Worm (Caenorhabditis elegans) whole organism, L1 larva: ENCODE results near the gene F53H1.4.

Experiments used
- C04F5.9 ChIP-seq: sonication (generic microtip); optimal IDR thresholded peaks from 2 replicates; lab custom pipeline; 2016; ENCODE audit warnings: missing genetic modification characterization, missing compliant biosample characterization
- aha-1 ChIP-seq: fragments of 150-350 bp; optimal IDR thresholded peaks from 2 replicates; lab custom pipeline; 2014; ENCODE audit warnings: missing biosample characterization, missing genetic modification characterization
- ama-1 ChIP-seq: fragments of 150-350 bp; optimal IDR thresholded peaks from 2 replicates; lab custom pipeline; 2014
- ceh-63 ChIP-seq: fragments of 200-800 bp; sonication (Bioruptor generic); optimal IDR thresholded peaks from 2 replicates; lab custom pipeline; 2018; ENCODE audit warnings: mild to moderate bottlenecking, missing genetic modification characterization, missing compliant biosample characterization
- dsc-1 ChIP-seq: sonication (generic microtip); optimal IDR thresholded peaks from 2 replicates; lab custom pipeline; 2016; ENCODE audit warnings: mild to moderate bottlenecking, missing genetic modification characterization, missing compliant biosample characterization
- efl-1 ChIP-seq, 4 experiments: fragments of 150-350 bp; optimal IDR thresholded peaks in 3 of 4; peaks in 1 of 4; 1 replicate in 1 of 4; 2 replicates in 3 of 4; lab custom pipeline; 2014; ENCODE audit warnings: missing biosample characterization in 2 of 4, missing genetic modification characterization in 2 of 4, missing genetic modification reagents in 2 of 4
- efl-3 ChIP-seq: fragments of 200-800 bp; sonication (Bioruptor generic); optimal IDR thresholded peaks from 2 replicates; lab custom pipeline; 2018; ENCODE audit warnings: mild to moderate bottlenecking, missing genetic modification characterization, missing compliant biosample characterization
- egl-13 ChIP-seq: sonication (generic microtip); optimal IDR thresholded peaks from 2 replicates; lab custom pipeline; 2016; ENCODE audit warnings: missing genotype, missing genetic modification reagents, missing genetic modification characterization, missing compliant biosample characterization
- egl-27 ChIP-seq, 2 experiments: fragments of 150-350 bp in 1 of 2; sonication (generic microtip); optimal IDR thresholded peaks; 3 replicates each; lab custom pipeline; 2017 to 2018; ENCODE audit warnings: missing biosample characterization in 2 of 2, missing genetic modification characterization in 2 of 2, missing genetic modification reagents in 2 of 2
- elt-2 ChIP-seq: sonication (generic microtip); optimal IDR thresholded peaks from 2 replicates; lab custom pipeline; 2016; ENCODE audit warnings: missing genetic modification characterization, mild to moderate bottlenecking, inconsistent platforms, missing compliant biosample characterization, missing genetic modification reagents
- fkh-4 ChIP-seq: sonication (generic microtip); optimal IDR thresholded peaks from 2 replicates; lab custom pipeline; 2016; ENCODE audit warnings: missing compliant biosample characterization, missing genetic modification characterization, borderline replicate concordance
- fkh-8 ChIP-seq: sonication (generic microtip); optimal IDR thresholded peaks from 2 replicates; lab custom pipeline; 2016; ENCODE audit warnings: mild to moderate bottlenecking, missing genetic modification characterization, missing compliant biosample characterization
- hlh-17 ChIP-seq: fragments of 200-800 bp; sonication (Bioruptor generic); optimal IDR thresholded peaks from 2 replicates; lab custom pipeline; 2018; ENCODE audit warnings: missing genetic modification characterization, mild to moderate bottlenecking, missing compliant biosample characterization, moderate library complexity, borderline replicate concordance
- hlh-4 ChIP-seq: sonication (generic microtip); optimal IDR thresholded peaks from 2 replicates; lab custom pipeline; 2016; ENCODE audit warnings: mild to moderate bottlenecking, missing genetic modification characterization, missing compliant biosample characterization
- hpl-2 ChIP-seq: fragments of 150-350 bp; optimal IDR thresholded peaks from 2 replicates; lab custom pipeline; 2014; ENCODE audit warnings: missing biosample characterization, missing genetic modification reagents, missing genetic modification characterization
- jun-1 ChIP-seq: fragments of 150-350 bp; optimal IDR thresholded peaks from 2 replicates; lab custom pipeline; 2014; ENCODE audit warnings: missing biosample characterization, missing genetic modification reagents, missing genetic modification characterization
- lin-13 ChIP-seq: fragments of 150-350 bp; optimal IDR thresholded peaks from 2 replicates; lab custom pipeline; 2014; ENCODE audit warnings: missing biosample characterization, missing genetic modification reagents, missing genetic modification characterization
- lin-14 ChIP-seq: fragments of 200-800 bp; sonication (Bioruptor generic); optimal IDR thresholded peaks from 2 replicates; lab custom pipeline; 2018; ENCODE audit warnings: mild to moderate bottlenecking, missing genetic modification characterization, moderate library complexity, missing compliant biosample characterization
- lin-35 ChIP-seq, 2 experiments: fragments of 150-350 bp; optimal IDR thresholded peaks; 2 replicates each; lab custom pipeline; 2014; ENCODE audit warnings: missing biosample characterization in 2 of 2, missing genetic modification characterization in 2 of 2, missing genetic modification reagents in 2 of 2
- lin-39 ChIP-seq: fragments of 150-350 bp; optimal IDR thresholded peaks from 2 replicates; lab custom pipeline; 2014; ENCODE audit warnings: missing biosample characterization, missing genetic modification reagents, missing genetic modification characterization
- lir-3 ChIP-seq: sonication (generic microtip); optimal IDR thresholded peaks from 2 replicates; lab custom pipeline; 2016; ENCODE audit warnings: mild to moderate bottlenecking, missing genetic modification characterization, moderate library complexity, missing compliant biosample characterization; ENCODE audit not compliant: poor library complexity
- lsy-2 ChIP-seq, 2 experiments: fragments of 150-350 bp; optimal IDR thresholded peaks; 2 replicates each; lab custom pipeline; 2014; ENCODE audit warnings: missing biosample characterization in 2 of 2, missing genetic modification characterization in 2 of 2
- mab-9 ChIP-seq: fragments of 200-800 bp; sonication (Bioruptor generic); IDR thresholded peaks from 2 replicates; pipeline ENCODE4 v1.3.6; 2022; ENCODE audit warnings: missing genetic modification reagents, missing genetic modification characterization, missing compliant biosample characterization
- mdl-1 ChIP-seq, 2 experiments: fragments of 150-350 bp; optimal IDR thresholded peaks; 2 replicates each; lab custom pipeline; 2014 to 2017; ENCODE audit warnings: missing biosample characterization in 2 of 2, missing genetic modification characterization in 2 of 2, inconsistent platforms in 1 of 2
- nhr-11 ChIP-seq: fragments of 150-350 bp; optimal IDR thresholded peaks from 2 replicates; lab custom pipeline; 2014; ENCODE audit warnings: missing biosample characterization, missing genetic modification characterization
- nhr-19 ChIP-seq: fragments of 200-800 bp; sonication (Bioruptor generic); conservative IDR thresholded peaks from 2 replicates; pipeline ENCODE4 v1.3.6; 2022; ENCODE audit warnings: missing genetic modification characterization, missing compliant biosample characterization
- nhr-28 ChIP-seq: fragments of 150-350 bp; optimal IDR thresholded peaks from 2 replicates; lab custom pipeline; 2014; ENCODE audit warnings: missing biosample characterization, missing genetic modification characterization
- nhr-71 ChIP-seq: sonication (generic microtip); optimal IDR thresholded peaks from 2 replicates; lab custom pipeline; 2016; ENCODE audit warnings: mild to moderate bottlenecking, missing genetic modification characterization, moderate library complexity, missing compliant biosample characterization
- nhr-77 ChIP-seq: fragments of 150-350 bp; optimal IDR thresholded peaks from 2 replicates; lab custom pipeline; 2014; ENCODE audit warnings: missing biosample characterization, missing genetic modification characterization
- nhr-90 ChIP-seq: sonication (generic microtip); optimal IDR thresholded peaks from 2 replicates; lab custom pipeline; 2016; ENCODE audit warnings: mild to moderate bottlenecking, missing genetic modification characterization, missing compliant biosample characterization; ENCODE audit not compliant: poor library complexity
- pag-3 ChIP-seq: sonication (generic microtip); optimal IDR thresholded peaks from 2 replicates; lab custom pipeline; 2017; ENCODE audit warnings: missing genetic modification characterization, mild to moderate bottlenecking, missing compliant biosample characterization, antibody characterized with exemption, borderline replicate concordance; ENCODE audit not compliant: insufficient read depth
- pax-3 ChIP-seq: fragments of 200-800 bp; sonication (Bioruptor generic); optimal IDR thresholded peaks from 2 replicates; lab custom pipeline; 2018; ENCODE audit warnings: mild to moderate bottlenecking, missing genetic modification characterization, moderate library complexity, missing compliant biosample characterization
- rnt-1 ChIP-seq: sonication (generic microtip); optimal IDR thresholded peaks from 2 replicates; lab custom pipeline; 2016; ENCODE audit warnings: mild to moderate bottlenecking, missing genetic modification characterization, moderate library complexity, missing compliant biosample characterization
- snpc-4 ChIP-seq: fragments of 150-350 bp; optimal IDR thresholded peaks from 2 replicates; lab custom pipeline; 2014; ENCODE audit warnings: missing biosample characterization, missing genetic modification characterization
- snu-23 ChIP-seq: sonication (generic microtip); optimal IDR thresholded peaks from 2 replicates; lab custom pipeline; 2016; ENCODE audit warnings: missing genetic modification characterization, missing compliant biosample characterization
- sptf-1 ChIP-seq: fragments of 150-350 bp; optimal IDR thresholded peaks from 2 replicates; lab custom pipeline; 2014; ENCODE audit warnings: missing biosample characterization, missing genetic modification characterization
- tbx-2 ChIP-seq: sonication (generic microtip); optimal IDR thresholded peaks from 2 replicates; lab custom pipeline; 2016; ENCODE audit warnings: missing genetic modification characterization, missing compliant biosample characterization
- tlp-1 ChIP-seq: fragments of 150-350 bp; optimal IDR thresholded peaks from 2 replicates; lab custom pipeline; 2014; ENCODE audit warnings: missing biosample characterization, missing genetic modification characterization
- unc-130 ChIP-seq: fragments of 150-350 bp; optimal IDR thresholded peaks from 2 replicates; lab custom pipeline; 2017; ENCODE audit warnings: missing biosample characterization, missing genetic modification characterization, inconsistent platforms
- unc-86 ChIP-seq: sonication (generic microtip); optimal IDR thresholded peaks from 2 replicates; lab custom pipeline; 2016; ENCODE audit warnings: missing genetic modification characterization, missing compliant biosample characterization
- zag-1 ChIP-seq: fragments of 150-350 bp; optimal IDR thresholded peaks from 2 replicates; lab custom pipeline; 2014; ENCODE audit warnings: missing biosample characterization, missing genetic modification characterization
- zip-4 ChIP-seq: fragments of 200-800 bp; sonication (Bioruptor generic); optimal IDR thresholded peaks from 2 replicates; lab custom pipeline; 2018; ENCODE audit warnings: mild to moderate bottlenecking, missing genetic modification characterization, moderate library complexity, missing compliant biosample characterization
- ztf-4 ChIP-seq: fragments of 150-350 bp; optimal IDR thresholded peaks from 2 replicates; lab custom pipeline; 2014; ENCODE audit warnings: missing biosample characterization, missing genetic modification characterization

F53H1.4 gene

DNA sequence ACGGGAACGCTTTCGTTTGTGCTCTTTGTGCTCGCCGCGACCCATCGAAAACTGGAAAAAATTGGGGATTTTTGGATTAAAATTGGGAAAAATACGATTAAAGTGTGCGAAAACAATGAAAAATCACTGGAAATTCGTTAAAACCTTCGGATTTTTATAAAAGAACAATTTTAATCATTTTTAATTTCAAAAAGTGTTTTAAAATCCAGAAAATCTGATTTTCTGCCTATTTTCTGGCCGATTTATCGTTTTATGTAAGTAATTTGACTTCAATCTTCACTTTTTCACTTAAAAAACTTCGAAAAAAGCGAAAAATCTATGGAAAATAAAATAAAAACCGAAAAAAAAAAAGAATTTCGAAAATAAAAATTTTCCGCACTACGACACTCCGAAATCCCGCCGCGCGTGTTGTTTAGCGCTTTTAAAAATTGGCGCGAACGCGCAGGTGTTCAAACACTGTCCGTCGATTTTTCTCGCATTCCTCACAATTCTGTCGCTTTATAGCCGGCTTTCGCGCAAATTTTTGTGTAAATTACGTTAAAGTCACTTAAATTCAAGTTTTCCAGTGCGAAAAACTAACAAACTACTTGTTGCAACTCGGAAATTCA, at the start of gene F53H1.4, which contains the start of gene ddx-46 (continued):
- peak; percentile 32 for TF ChIP-seq lin-39 (tag; lab: Kevin White, UChicago)
- no peak for TF ChIP-seq fkh-8 (tag; lab: Kevin White, UChicago)

ce11 chrIV:1260474-1260873, 49.5 kb upstream of the F53H1.4 start:
- TF ChIP-seq efl-1 (optimal IDR thresholded peaks at IDR 0.05; lab: Kevin White, UChicago), result no peak
- TF ChIP-seq efl-1 (GFP tag; optimal IDR thresholded peaks at IDR 0.05 in 1 of 2; lab: Kevin White, UChicago), result peak in 1 of 2 experiments; percentile 27
- peak; percentile 53 for TF ChIP-seq snpc-4 (tag; lab: Kevin White, UChicago)
- TF ChIP-seq pag-3 (tag; lab: Kevin White, UChicago), result no peak
- peak; percentile 37 for TF ChIP-seq elt-2 (tag; lab: Kevin White, UChicago)

- TF ChIP-seq ama-1 (lab: Kevin White, UChicago), result no peak
- TF ChIP-seq lsy-2 (tag; optimal IDR thresholded peaks at IDR 0.05; lab: Kevin White, UChicago), result no peak
- TF ChIP-seq lin-14 (GFP tag; lab: Kevin White, UChicago), result no peak
- no peak for TF ChIP-seq ceh-63 (GFP tag; lab: Kevin White, UChicago)
- TF ChIP-seq efl-1 (optimal IDR thresholded peaks at IDR 0.05; lab: Kevin White, UChicago), result no peak
- TF ChIP-seq efl-1 (GFP tag; optimal IDR thresholded peaks at IDR 0.05 in 1 of 2; lab: Kevin White, UChicago), result peak in 1 of 2 experiments; percentile 48
- TF ChIP-seq tbx-2 (tag; lab: Kevin White, UChicago), result no peak
Measured at ce11 chrIV:1261024-1261423, 48.9 kb upstream of the F53H1.4 start, which contains the start of gene clec-169. TSS of gene clec-169 (plus strand) at chrIV:1261324.

ce11 chrIV:1261930-1262329, 48.0 kb upstream of the F53H1.4 start:
- TF ChIP-seq fkh-8 (tag; lab: Kevin White, UChicago) (no peak), nhr-11 (tag; lab: Kevin White, UChicago) (no peak), hpl-2 (GFP tag; lab: Kevin White, UChicago) (no peak), dsc-1 (tag; lab: Kevin White, UChicago) (no peak), lin-39 (tag; lab: Kevin White, UChicago) (no peak), nhr-28 (tag; lab: Kevin White, UChicago) (no peak), nhr-90 (tag; lab: Kevin White, UChicago) (no peak), snu-23 (GFP tag; lab: Kevin White, UChicago) (no peak), mab-9 (GFP tag; lab: Robert Waterston, UW) (no peak), ztf-4 (no peak), unc-130 (tag; lab: Kevin White, UChicago) (no peak), rnt-1 (tag; lab: Kevin White, UChicago) (no peak), egl-13 (tag; lab: Kevin White, UChicago) (no peak), nhr-71 (no peak), egl-27 (tag; optimal IDR thresholded peaks at IDR 0.05; lab: Kevin White, UChicago) (no peak), hlh-17 (GFP tag; lab: Kevin White, UChicago) (no peak), efl-3 (GFP tag; lab: Kevin White, UChicago) (no peak), jun-1 (tag; lab: Kevin White, UChicago) (no peak), C04F5.9 (tag; lab: Kevin White, UChicago) (no peak), aha-1 (tag; lab: Kevin White, UChicago) (no peak)

DNA sequence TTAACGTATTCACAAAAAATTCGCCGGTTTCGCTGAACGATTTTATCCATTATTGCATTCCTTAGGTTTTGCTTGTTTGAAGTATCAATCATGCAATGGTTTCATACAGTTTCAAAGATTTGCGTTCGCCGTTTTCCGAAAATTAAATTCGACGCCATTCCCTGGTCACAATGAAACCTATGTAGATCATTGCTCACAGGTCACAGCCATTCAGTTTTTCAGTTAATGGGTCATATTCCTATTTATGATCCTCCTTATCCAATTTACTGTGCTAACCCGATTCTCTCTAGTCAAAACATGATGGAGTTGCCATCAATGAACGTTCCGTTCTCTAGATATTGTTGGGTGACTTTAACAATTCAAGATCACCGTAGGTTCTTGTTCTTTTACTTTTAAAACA, 45.0 kb upstream of the F53H1.4 start, which contains the start of gene F38A1.13:
F38A1.13 (plus strand) TSS at position 301 of the 400 bp plus-strand sequence.
- TF ChIP-seq pax-3 (tag; lab: Kevin White, UChicago), result no peak
- TF ChIP-seq fkh-4, result no peak
- no peak for TF ChIP-seq hlh-4
- TF ChIP-seq nhr-77, result no peak
- TF ChIP-seq zag-1, result no peak
- no peak for TF ChIP-seq zip-4 (GFP tag; lab: Kevin White, UChicago)
- no peak for TF ChIP-seq sptf-1 (tag; lab: Kevin White, UChicago)
- no peak for TF ChIP-seq lin-13 (GFP tag; lab: Kevin White, UChicago)
- no peak for TF ChIP-seq tlp-1 (tag; lab: Kevin White, UChicago)
- no peak for TF ChIP-seq mdl-1 (tag; optimal IDR thresholded peaks at IDR 0.05; lab: Kevin White, UChicago)
- TF ChIP-seq lir-3 (tag; lab: Kevin White, UChicago), result no peak
- no peak for TF ChIP-seq nhr-19 (GFP tag; lab: Robert Waterston, UW)
- no peak for TF ChIP-seq lin-35 (GFP tag; optimal IDR thresholded peaks at IDR 0.05; lab: Kevin White, UChicago)
- no peak for TF ChIP-seq unc-86 (tag; lab: Kevin White, UChicago)
